Worm (Caenorhabditis elegans) whole organism, L4/young adult: ENCODE results near the gene set-24.

Experiments
- W03F9.2 ChIP-seq: fragments of 150-350 bp; optimal IDR thresholded peaks from 2 replicates; lab custom pipeline; 2014; ENCODE audit warnings: missing biosample characterization, missing genetic modification characterization
- dao-5 ChIP-seq: sonication (generic microtip); optimal IDR thresholded peaks from 2 replicates; lab custom pipeline; 2016; ENCODE audit warnings: missing genotype, missing genetic modification characterization, moderate library complexity, missing compliant biosample characterization
- him-1 ChIP-seq: sonication (generic microtip); optimal IDR thresholded peaks from 2 replicates; lab custom pipeline; 2016; ENCODE audit warnings: missing genotype, missing genetic modification reagents, missing genetic modification characterization, missing compliant biosample characterization

DNA sequence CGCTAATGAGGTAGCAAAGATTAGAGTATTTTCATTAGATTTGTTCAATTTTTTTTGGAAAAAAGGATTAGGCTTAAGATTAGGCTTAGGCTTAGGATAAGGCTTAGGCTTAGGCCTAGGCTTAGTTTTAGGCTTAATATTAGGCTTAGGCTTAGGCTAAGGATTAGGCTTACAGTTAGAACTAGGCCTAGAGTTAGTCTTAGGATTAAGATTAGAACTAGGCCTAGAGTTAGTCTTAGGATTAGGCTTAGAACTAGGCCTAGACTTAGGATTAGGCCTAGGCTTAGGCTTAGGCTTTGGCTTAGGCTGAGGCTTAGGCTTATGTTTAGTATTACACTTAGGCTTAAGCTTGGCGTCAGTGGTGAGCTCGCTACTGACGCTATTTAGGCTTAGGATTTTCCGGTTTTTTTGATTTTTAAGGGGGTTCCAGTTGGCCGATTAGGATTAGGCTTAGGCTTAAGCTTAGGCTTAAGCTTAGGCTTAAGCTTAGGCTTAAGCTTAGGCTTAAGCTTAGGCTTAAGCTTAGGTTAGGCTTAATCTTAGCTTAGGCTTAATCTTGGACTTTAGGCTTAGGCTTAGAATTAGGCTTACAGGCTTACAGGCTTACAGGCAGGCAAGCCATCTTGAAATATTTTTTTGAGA, 38.8 kb upstream of the set-24 start:
- TF ChIP-seq him-1 (tag; lab: Kevin White, UChicago) (no peak), W03F9.2 (tag; lab: Kevin White, UChicago) (no peak), dao-5 (no peak)
